Fruit fly (Drosophila melanogaster) S2 (cell line): ENCODE measurements around the gene da.

Source experiments
- CG8478 ChIP-seq: fragments of >200 bp; optimal IDR thresholded peaks from 2 replicates; lab custom pipeline; 2018
- CTCF ChIP-seq, 2 experiments: fragments of >200 bp; optimal IDR thresholded peaks; 2 replicates each; lab custom pipeline; 2018

- TF ChIP-seq CG8478 (lab: Kevin White, UChicago) (no peak), CTCF (optimal IDR thresholded peaks at IDR 0.05; lab: Kevin White, UChicago) (no peak)
Measured at dm6 chr2L:10344029-10344606, 43.8 kb upstream of the da start, which contains the start of gene Frmd5.
